Worm (Caenorhabditis elegans) whole organism, L2 larva: ENCODE measurements around the gene srv-29.

Experiments used
- ceh-82 ChIP-seq: fragments of 150-350 bp; optimal IDR thresholded peaks from 2 replicates; lab custom pipeline; 2014; ENCODE audit warnings: missing biosample characterization, missing genetic modification characterization
- lin-39 ChIP-seq: fragments of 150-350 bp; optimal IDR thresholded peaks from 2 replicates; lab custom pipeline; 2014; ENCODE audit warnings: missing biosample characterization, missing genetic modification reagents, missing genetic modification characterization
- nhr-10 ChIP-seq: sonication (generic microtip); optimal IDR thresholded peaks from 2 replicates; lab custom pipeline; 2017; ENCODE audit warnings: missing biosample characterization, missing genetic modification characterization
- nhr-11 ChIP-seq: fragments of 150-350 bp; optimal IDR thresholded peaks from 2 replicates; lab custom pipeline; 2014; ENCODE audit warnings: missing biosample characterization, missing genetic modification characterization
- nhr-12 ChIP-seq: fragments of 150-350 bp; optimal IDR thresholded peaks from 2 replicates; lab custom pipeline; 2014; ENCODE audit warnings: missing biosample characterization, missing genetic modification characterization
- nhr-6 ChIP-seq: fragments of 150-350 bp; optimal IDR thresholded peaks from 2 replicates; lab custom pipeline; 2014; ENCODE audit warnings: missing biosample characterization, missing genetic modification characterization
- nhr-77 ChIP-seq: fragments of 150-350 bp; optimal IDR thresholded peaks from 2 replicates; lab custom pipeline; 2014; ENCODE audit warnings: missing biosample characterization, missing genetic modification characterization
- sma-3 ChIP-seq: sonication (generic microtip); optimal IDR thresholded peaks from 2 replicates; lab custom pipeline; 2016; ENCODE audit warnings: missing genetic modification reagents, missing genetic modification characterization, missing compliant biosample characterization
- unc-62 ChIP-seq: fragments of 150-350 bp; optimal IDR thresholded peaks from 2 replicates; lab custom pipeline; 2014; ENCODE audit warnings: missing biosample characterization, missing genetic modification reagents, missing genetic modification characterization
- ztf-11 ChIP-seq: sonication (generic microtip); optimal IDR thresholded peaks from 2 replicates; lab custom pipeline; 2017; ENCODE audit warnings: missing biosample characterization, missing genetic modification characterization
- ztf-4 ChIP-seq: fragments of 150-350 bp; optimal IDR thresholded peaks from 2 replicates; lab custom pipeline; 2014; ENCODE audit warnings: missing biosample characterization, missing genetic modification characterization

DNA sequence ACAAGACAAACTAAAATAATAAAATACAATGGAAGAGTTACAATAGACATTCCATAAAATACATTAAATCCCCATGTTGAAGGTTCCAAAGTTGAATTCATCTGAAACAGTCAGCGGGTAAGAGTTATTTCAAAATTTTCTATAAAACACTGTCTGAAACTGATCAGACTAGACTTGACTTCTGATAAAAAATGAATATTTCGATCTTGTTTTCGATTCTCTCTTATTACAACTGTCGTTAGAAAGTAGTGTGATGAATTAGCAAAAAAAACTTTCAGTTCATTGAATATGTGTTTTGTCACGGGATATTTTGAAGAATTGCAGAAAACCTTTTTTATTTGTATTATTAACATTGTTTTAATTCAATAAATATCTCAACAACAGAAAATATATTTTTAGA is 35.4 kb upstream of the srv-29 start, which contains the start of gene srv-26:
- TF ChIP-seq nhr-6 (no peak), nhr-10 (tag; lab: Kevin White, UChicago) (no peak), nhr-77 (tag; lab: Kevin White, UChicago) (no peak), sma-3 (GFP tag; lab: Kevin White, UChicago) (no peak), lin-39 (tag; lab: Kevin White, UChicago) (no peak), nhr-12 (tag; lab: Kevin White, UChicago) (no peak), nhr-11 (tag; lab: Kevin White, UChicago) (no peak), ceh-82 (no peak), ztf-4 (tag; lab: Kevin White, UChicago) (no peak), ztf-11 (no peak), unc-62 (GFP tag; lab: Kevin White, UChicago) (no peak)
